Worm (Caenorhabditis elegans): ENCODE measurements around the gene srh-68.

ce11 chrII:12550940-12551339 is 43.8 kb downstream of the srh-68 start:
- TF ChIP-seq duxl-1 (tag; optimal IDR thresholded peaks at IDR 0.05; ENCODE audit: poor library complexity) (no peak), pqm-1 (tag; optimal IDR thresholded peaks at IDR 0.05) (no peak), F44E2.7 (GFP tag; IDR thresholded peaks at IDR 0.05) (no peak), dmd-9 (GFP tag; IDR thresholded peaks at IDR 0.05) (no peak), ama-1 (optimal IDR thresholded peaks at IDR 0.05) (no peak), egl-27 (tag; optimal IDR thresholded peaks at IDR 0.05) (no peak), unc-62 (GFP tag; optimal IDR thresholded peaks at IDR 0.05 in 1 of 2) (no peak), unc-62 (tag; optimal IDR thresholded peaks at IDR 0.05) (no peak), snpc-4 (tag; optimal IDR thresholded peaks at IDR 0.05) (no peak), dpl-1 (GFP tag; optimal IDR thresholded peaks at IDR 0.05) (no peak), ceh-82 (tag; optimal IDR thresholded peaks at IDR 0.05) (no peak), lir-3 (tag; optimal IDR thresholded peaks at IDR 0.05) (no peak), ceh-62 (tag; optimal IDR thresholded peaks at IDR 0.05) (no peak)
